Worm (Caenorhabditis elegans) whole organism, L4 larva: ENCODE data around the gene cyp-32A1.

Experiments
- F10B5.3 ChIP-seq: sonication (generic microtip); optimal IDR thresholded peaks from 2 replicates; lab custom pipeline; 2016; ENCODE audit warnings: mild to moderate bottlenecking, missing genetic modification characterization, missing compliant biosample characterization
- F44E2.7 ChIP-seq: fragments of 200-800 bp; sonication (Bioruptor generic); IDR thresholded peaks from 2 replicates; pipeline ENCODE4 v2.1.2; 2022; ENCODE audit warnings: missing genetic modification characterization, missing compliant biosample characterization
- Y75B8A.6 ChIP-seq: fragments of 200-800 bp; sonication (Bioruptor generic); IDR thresholded peaks from 2 replicates; pipeline ENCODE4 v1.3.6; 2022; ENCODE audit warnings: missing genetic modification reagents, missing genetic modification characterization, missing compliant biosample characterization
- ZK337.2 ChIP-seq: fragments of 200-800 bp; sonication (Bioruptor generic); IDR thresholded peaks from 2 replicates; pipeline ENCODE4 v1.3.6; 2022; ENCODE audit warnings: missing genetic modification reagents, missing genetic modification characterization, missing compliant biosample characterization
- aly-2 ChIP-seq: sonication (generic microtip); optimal IDR thresholded peaks from 2 replicates; lab custom pipeline; 2018; ENCODE audit warnings: missing biosample characterization, missing genetic modification characterization
- ces-1 ChIP-seq: fragments of 150-350 bp; sonication (generic microtip); optimal IDR thresholded peaks from 4 replicates; lab custom pipeline; 2014; ENCODE audit warnings: missing biosample characterization, missing genetic modification reagents, missing genetic modification characterization
- cey-2 ChIP-seq: sonication (generic microtip); optimal IDR thresholded peaks from 3 replicates; lab custom pipeline; 2017; ENCODE audit warnings: missing genetic modification characterization, mild to moderate bottlenecking, missing compliant biosample characterization, antibody characterized with exemption, borderline replicate concordance; ENCODE audit not compliant: insufficient read depth
- ctbp-1 ChIP-seq: fragments of 200-800 bp; sonication (Bioruptor generic); IDR thresholded peaks from 2 replicates; pipeline ENCODE4 v1.3.6; 2022; ENCODE audit warnings: missing genetic modification reagents, missing genetic modification characterization, missing compliant biosample characterization
- daf-12 ChIP-seq: fragments of 150-350 bp; optimal IDR thresholded peaks from 2 replicates; lab custom pipeline; 2014; ENCODE audit warnings: missing biosample characterization, missing genetic modification reagents, missing genetic modification characterization
- daf-16 ChIP-seq, 3 experiments: sonication (generic microtip); optimal IDR thresholded peaks; 2 replicates each; lab custom pipeline; 2016 to 2017; ENCODE audit warnings: missing genetic modification characterization in 3 of 3, missing genetic modification reagents in 3 of 3, mild to moderate bottlenecking in 2 of 3, missing compliant biosample characterization in 2 of 3, missing biosample characterization in 1 of 3, moderate library complexity in 1 of 3
- dmd-6 ChIP-seq: fragments of 200-800 bp; sonication (Bioruptor generic); IDR thresholded peaks from 2 replicates; pipeline ENCODE4 v1.3.6; 2022; ENCODE audit warnings: missing genetic modification reagents, missing genetic modification characterization, missing compliant biosample characterization
- dpl-1 ChIP-seq: fragments of 150-350 bp; optimal IDR thresholded peaks from 2 replicates; lab custom pipeline; 2014; ENCODE audit warnings: missing biosample characterization, missing genetic modification reagents, missing genetic modification characterization
- dve-1 ChIP-seq: sonication (generic microtip); optimal IDR thresholded peaks from 2 replicates; lab custom pipeline; 2017; ENCODE audit warnings: antibody characterized with exemption, mild to moderate bottlenecking, missing genetic modification characterization, missing compliant biosample characterization; ENCODE audit not compliant: insufficient read depth
- egl-43 ChIP-seq: fragments of 200-800 bp; sonication (Bioruptor generic); IDR thresholded peaks from 2 replicates; pipeline ENCODE4 v1.3.6; 2022; ENCODE audit warnings: missing genetic modification reagents, missing genetic modification characterization, missing compliant biosample characterization
- fos-1 ChIP-seq: fragments of 150-350 bp; optimal IDR thresholded peaks from 2 replicates; lab custom pipeline; 2014; ENCODE audit warnings: missing biosample characterization, missing genetic modification characterization
- hmg-1.1 ChIP-seq: fragments of 200-800 bp; sonication (Bioruptor generic); IDR thresholded peaks from 2 replicates; pipeline ENCODE4 v1.3.6; 2022; ENCODE audit warnings: missing genetic modification reagents, missing genetic modification characterization, missing compliant biosample characterization
- lin-15B ChIP-seq: fragments of 150-350 bp; sonication (generic microtip); optimal IDR thresholded peaks from 3 replicates; lab custom pipeline; 2014; ENCODE audit warnings: missing biosample characterization, missing genetic modification characterization
- lin-39 ChIP-seq: fragments of 150-350 bp; optimal IDR thresholded peaks from 2 replicates; lab custom pipeline; 2014; ENCODE audit warnings: missing biosample characterization, missing genetic modification reagents, missing genetic modification characterization
- lir-3 ChIP-seq: sonication (generic microtip); optimal IDR thresholded peaks from 2 replicates; lab custom pipeline; 2016; ENCODE audit warnings: mild to moderate bottlenecking, missing genetic modification characterization, missing compliant biosample characterization
- madf-5 ChIP-seq, 2 experiments: fragments of 200-800 bp; sonication (Bioruptor generic); IDR thresholded peaks; 2 replicates each; pipeline ENCODE4 v1.3.6; 2022; ENCODE audit warnings: missing compliant biosample characterization in 2 of 2, missing genetic modification characterization in 2 of 2
- madf-9 ChIP-seq: fragments of 200-800 bp; sonication (Bioruptor generic); conservative IDR thresholded peaks from 2 replicates; pipeline ENCODE4 v1.3.6; 2022; ENCODE audit warnings: missing genetic modification reagents, missing genetic modification characterization, missing compliant biosample characterization
- mdt-29 ChIP-seq: fragments of 200-800 bp; sonication (Bioruptor generic); IDR thresholded peaks from 2 replicates; pipeline ENCODE4 v1.3.6; 2022; ENCODE audit warnings: missing genetic modification reagents, missing genetic modification characterization, missing compliant biosample characterization
- mep-1 ChIP-seq: fragments of 150-350 bp; sonication (generic microtip); optimal IDR thresholded peaks from 3 replicates; lab custom pipeline; 2014; ENCODE audit warnings: missing biosample characterization, missing genetic modification characterization
- mxl-2 ChIP-seq: fragments of 200-800 bp; sonication (Bioruptor generic); conservative IDR thresholded peaks from 2 replicates; pipeline ENCODE4 v1.3.6; 2022; ENCODE audit warnings: missing genetic modification reagents, missing genetic modification characterization, missing compliant biosample characterization
- mxl-3 ChIP-seq: fragments of 200-800 bp; sonication (Bioruptor generic); optimal IDR thresholded peaks from 2 replicates; lab custom pipeline; 2018; ENCODE audit warnings: mild to moderate bottlenecking, missing genetic modification characterization, missing compliant biosample characterization
- nhr-102 ChIP-seq: sonication (generic microtip); optimal IDR thresholded peaks from 2 replicates; lab custom pipeline; 2016; ENCODE audit warnings: mild to moderate bottlenecking, missing genetic modification characterization, moderate library complexity, missing compliant biosample characterization
- nhr-28 ChIP-seq: fragments of 150-350 bp; optimal IDR thresholded peaks from 2 replicates; lab custom pipeline; 2014; ENCODE audit warnings: missing biosample characterization, missing genetic modification characterization
- nhr-42 ChIP-seq: fragments of 200-800 bp; sonication (Bioruptor generic); IDR thresholded peaks from 2 replicates; pipeline ENCODE4 v1.3.6; 2022; ENCODE audit warnings: missing genetic modification characterization, missing compliant biosample characterization
- nhr-48 ChIP-seq: sonication (generic microtip); optimal IDR thresholded peaks from 2 replicates; lab custom pipeline; 2016; ENCODE audit warnings: mild to moderate bottlenecking, missing genetic modification characterization, missing compliant biosample characterization
- nhr-6 ChIP-seq: fragments of 150-350 bp; optimal IDR thresholded peaks from 2 replicates; lab custom pipeline; 2014; ENCODE audit warnings: missing biosample characterization, missing genetic modification characterization
- nhr-76 ChIP-seq: fragments of 150-350 bp; optimal IDR thresholded peaks from 2 replicates; lab custom pipeline; 2014; ENCODE audit warnings: missing biosample characterization, missing genetic modification characterization
- pha-4 ChIP-seq, 2 experiments: fragments of 150-350 bp in 1 of 2; fragments of 200-800 bp in 1 of 2; sonication (Bioruptor generic) in 1 of 2; IDR thresholded peaks in 1 of 2; optimal IDR thresholded peaks in 1 of 2; 2 replicates each; pipeline versions ENCODE4 v1.3.6 to Lab custom; 2014 to 2022; ENCODE audit warnings: missing genetic modification characterization in 2 of 2, missing genetic modification reagents in 2 of 2, missing biosample characterization in 1 of 2, missing compliant biosample characterization in 1 of 2
- php-3 ChIP-seq: fragments of 200-800 bp; sonication (Bioruptor generic); IDR thresholded peaks from 2 replicates; pipeline ENCODE4 v1.3.6; 2022; ENCODE audit warnings: missing genetic modification reagents, missing genetic modification characterization, missing compliant biosample characterization
- pqm-1 ChIP-seq: sonication (generic microtip); optimal IDR thresholded peaks from 2 replicates; lab custom pipeline; 2017; ENCODE audit warnings: missing biosample characterization, missing genetic modification characterization
- snpc-1.2 ChIP-seq: fragments of 200-800 bp; sonication (Bioruptor generic); IDR thresholded peaks from 2 replicates; pipeline ENCODE4 v1.3.6; 2022; ENCODE audit warnings: missing genetic modification reagents, missing genetic modification characterization, missing compliant biosample characterization
- snpc-4 ChIP-seq: fragments of 150-350 bp; optimal IDR thresholded peaks from 2 replicates; lab custom pipeline; 2014; ENCODE audit warnings: missing biosample characterization, missing genetic modification characterization
- spr-1 ChIP-seq: sonication (generic microtip); optimal IDR thresholded peaks from 2 replicates; lab custom pipeline; 2016; ENCODE audit warnings: mild to moderate bottlenecking, missing genetic modification characterization, missing compliant biosample characterization
- tag-97 ChIP-seq: fragments of 200-800 bp; sonication (Bioruptor generic); IDR thresholded peaks from 2 replicates; pipeline ENCODE4 v1.3.6; 2022; ENCODE audit warnings: missing genetic modification characterization, missing compliant biosample characterization
- tra-1 ChIP-seq: fragments of 200-800 bp; sonication (Bioruptor generic); IDR thresholded peaks from 2 replicates; pipeline ENCODE4 v1.3.6; 2022; ENCODE audit warnings: missing genetic modification reagents, missing genetic modification characterization, missing compliant biosample characterization
- zfp-3 ChIP-seq: fragments of 200-800 bp; sonication (Bioruptor generic); conservative IDR thresholded peaks from 2 replicates; pipeline ENCODE4 v1.3.6; 2022; ENCODE audit warnings: missing genetic modification reagents, missing genetic modification characterization, missing compliant biosample characterization
- ztf-7 ChIP-seq: fragments of 150-350 bp; optimal IDR thresholded peaks from 2 replicates; lab custom pipeline; 2014; ENCODE audit warnings: missing biosample characterization, missing genetic modification characterization

cyp-32A1 gene

DNA sequence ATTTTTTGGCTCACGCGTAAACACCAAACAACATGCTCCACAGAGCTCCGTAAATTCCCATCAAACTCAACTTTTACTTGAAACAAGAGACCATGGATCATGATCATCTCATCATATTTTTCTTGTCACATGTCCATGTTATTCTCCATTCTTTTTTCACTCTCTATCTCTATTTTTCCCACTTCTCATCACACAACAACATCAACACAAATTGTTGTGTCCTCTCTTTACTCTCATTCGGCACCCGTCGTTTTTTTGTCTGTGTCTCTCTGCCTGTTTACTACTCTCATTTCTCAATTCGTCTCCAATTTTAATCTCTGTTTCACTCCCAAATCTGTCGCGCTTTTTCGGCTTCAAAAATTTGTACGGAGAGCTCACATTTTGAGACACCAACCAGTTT lies 22.3 kb upstream of the cyp-32A1 start (continued):
- TF ChIP-seq pha-4 (GFP tag; IDR thresholded peaks at IDR 0.05; lab: Robert Waterston, UW) (no peak), pha-4 (tag; optimal IDR thresholded peaks at IDR 0.05; lab: Kevin White, UChicago) (no peak), lin-15B (no peak), tra-1 (no peak), pqm-1 (tag; lab: Kevin White, UChicago) (no peak)
- TF ChIP-seq, all 104 proteins: peak for 17

DNA sequence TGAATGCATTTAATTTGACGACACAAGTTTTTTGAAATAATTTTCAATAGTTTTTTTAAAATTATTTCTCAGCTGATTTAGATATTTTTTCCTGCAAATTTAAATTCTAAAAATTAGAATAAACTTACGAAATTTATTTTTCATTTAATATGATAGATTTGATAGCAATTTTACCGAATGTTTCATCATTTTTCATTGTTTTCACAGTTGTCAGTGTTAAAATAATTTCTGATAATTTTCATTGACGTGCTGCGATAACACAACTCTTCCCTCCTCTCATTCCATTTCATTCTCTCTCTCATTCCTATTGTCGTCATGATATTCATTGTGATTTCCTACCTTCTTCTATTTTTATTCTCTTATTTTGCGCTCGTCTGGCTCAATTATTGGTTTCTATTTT lies 21.4 kb upstream of the cyp-32A1 start, which contains the start of gene hint-3:
Gene hint-3, plus strand, starts transcription at position 301 of the 400 bp plus-strand sequence.
- TF ChIP-seq ztf-7 (peak; percentile 20), php-3 (0 out of 2 replicates have a peak, but pooled peaks have one; percentile 25), nhr-42 (no peak), ces-1 (no peak), dmd-6 (peak; percentile 32; the same call in 1 of the 2 replicates), nhr-102 (tag; lab: Kevin White, UChicago) (no peak), pqm-1 (tag; lab: Kevin White, UChicago) (peak; percentile 28), aly-2 (tag; lab: Kevin White, UChicago) (no peak), daf-16 (GFP tag; optimal IDR thresholded peaks at IDR 0.05; lab: Kevin White, UChicago) (no peak), daf-16 (tag; optimal IDR thresholded peaks at IDR 0.05; lab: Kevin White, UChicago) (peak; percentile 64), dve-1 (peak; percentile 13), fos-1 (no peak)
- TF ChIP-seq, all 104 proteins: peak for 6

ce11 chrV:7761906-7762305 lies 19.7 kb upstream of the cyp-32A1 start:
- TF ChIP-seq lir-3 (no peak), dve-1 (no peak), mdt-29 (GFP tag; lab: Robert Waterston, UW) (0 out of 2 replicates have a peak, but pooled peaks have one; percentile 20), egl-43 (GFP tag; lab: Robert Waterston, UW) (no peak), F44E2.7 (GFP tag; lab: Robert Waterston, UW) (no peak)

DNA sequence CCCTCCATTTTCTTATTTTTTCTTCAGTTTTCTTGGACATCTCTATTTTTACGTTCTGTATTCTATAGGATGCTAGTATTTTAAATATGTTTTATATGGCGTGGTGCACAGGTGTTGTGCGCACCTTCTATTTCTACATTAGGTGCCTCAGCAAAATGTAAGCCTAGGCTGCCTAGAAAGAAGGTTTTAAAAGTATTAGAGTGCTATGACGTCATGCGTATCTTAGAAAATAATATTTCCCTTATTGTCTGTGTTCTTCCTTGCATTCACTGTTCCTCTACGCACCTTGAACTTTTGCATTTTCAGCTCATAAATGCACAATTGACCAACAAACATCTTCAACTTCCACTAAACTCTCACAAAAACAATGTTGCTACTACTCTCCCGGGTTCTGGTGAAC lies 10.7 kb upstream of the cyp-32A1 start, which contains the start of gene frpr-3:
Gene frpr-3, plus strand, starts transcription at position 301 of the 400 bp plus-strand sequence.
- TF ChIP-seq nhr-76 (no peak), ZK337.2 (no peak), mxl-3 (GFP tag; lab: Kevin White, UChicago) (no peak), daf-12 (tag; lab: Kevin White, UChicago) (no peak), hmg-1.1 (no peak), nhr-6 (tag; lab: Kevin White, UChicago) (no peak), cey-2 (no peak), dpl-1 (GFP tag; lab: Kevin White, UChicago) (no peak), mxl-2 (GFP tag; lab: Robert Waterston, UW) (no peak), lin-39 (tag; lab: Kevin White, UChicago) (no peak), snpc-1.2 (GFP tag; lab: Robert Waterston, UW) (no peak)

DNA sequence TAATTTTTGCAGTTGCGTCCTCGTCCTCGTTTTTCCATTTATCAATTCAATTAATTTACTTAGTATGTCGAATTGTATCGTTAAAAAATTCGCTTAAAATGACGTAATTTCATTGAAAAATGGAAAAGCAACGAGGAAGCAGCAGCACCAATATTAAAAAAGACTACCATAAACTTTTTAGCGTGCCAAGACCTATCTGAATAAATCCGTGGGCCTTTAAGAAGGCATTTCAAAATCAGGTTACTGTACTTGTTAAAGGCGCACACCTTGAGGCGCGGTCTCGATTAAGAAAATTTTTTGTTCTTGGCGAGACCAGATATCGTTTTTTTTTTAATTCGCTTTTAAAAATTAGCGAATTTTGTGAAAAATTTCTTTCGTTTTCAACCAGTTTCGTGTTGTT lies 8.0 kb upstream of the cyp-32A1 start:
- no peak for TF ChIP-seq mep-1 (tag; lab: Kevin White, UChicago)
- TF ChIP-seq zfp-3 (GFP tag; lab: Robert Waterston, UW) = no peak
- TF ChIP-seq madf-5 (GFP tag; IDR thresholded peaks at IDR 0.05; lab: Robert Waterston, UW) = no peak
- no peak for TF ChIP-seq lin-39 (tag; lab: Kevin White, UChicago)
- TF ChIP-seq mxl-3 (GFP tag; lab: Kevin White, UChicago) = no peak
- no peak for TF ChIP-seq pha-4 (GFP tag; IDR thresholded peaks at IDR 0.05; lab: Robert Waterston, UW)
- no peak for TF ChIP-seq pha-4 (tag; optimal IDR thresholded peaks at IDR 0.05; lab: Kevin White, UChicago)
- TF ChIP-seq F44E2.7 (GFP tag; lab: Robert Waterston, UW) = no peak
- no peak for TF ChIP-seq egl-43 (GFP tag; lab: Robert Waterston, UW)
- no peak for TF ChIP-seq nhr-28 (tag; lab: Kevin White, UChicago)
- TF ChIP-seq tag-97 (GFP tag; lab: Robert Waterston, UW) = no peak
- no peak for TF ChIP-seq snpc-4 (tag; lab: Kevin White, UChicago)
- no peak for TF ChIP-seq Y75B8A.6 (GFP tag; lab: Robert Waterston, UW)
- no peak for TF ChIP-seq ctbp-1 (GFP tag; lab: Robert Waterston, UW)
- no peak for TF ChIP-seq spr-1 (tag; lab: Kevin White, UChicago)
- no peak for TF ChIP-seq madf-9 (GFP tag; lab: Robert Waterston, UW)
- TF ChIP-seq nhr-48 (tag; lab: Kevin White, UChicago) = no peak
- no peak for TF ChIP-seq F10B5.3 (tag; lab: Kevin White, UChicago)
